Fruit fly (Drosophila melanogaster) whole organism: ENCODE results near the gene Bdp1.

Experiments
- CG8478 ChIP-seq: fragments of >200 bp; optimal IDR thresholded peaks from 2 replicates; lab custom pipeline; 2018; ENCODE audit warnings: inconsistent platforms
- Dll ChIP-seq: fragments of >200 bp; optimal IDR thresholded peaks from 2 replicates; lab custom pipeline; 2017
- EcR ChIP-seq, 2 experiments: fragments of >200 bp; optimal IDR thresholded peaks; 2 replicates each; lab custom pipeline; 2017; ENCODE audit warnings: missing biosample characterization in 2 of 2, missing genetic modification characterization in 2 of 2, missing genetic modification reagents in 2 of 2
- pan ChIP-seq: fragments of >200 bp; optimal IDR thresholded peaks from 2 replicates; lab custom pipeline; 2017
- psq ChIP-seq: fragments of >200 bp; optimal IDR thresholded peaks from 2 replicates; lab custom pipeline; 2017
- usp ChIP-seq: fragments of >200 bp; optimal IDR thresholded peaks from 2 replicates; lab custom pipeline; 2017; ENCODE audit warnings: missing biosample characterization, missing genetic modification characterization, mixed read lengths

Gene Bdp1

dm6 chr2L:13382351-13383029 lies 8.8 kb upstream of the Bdp1 start, which contains the start of gene loqs:
loqs (plus strand) TSS chr2L:13382652.
- TF ChIP-seq Dll (lab: Kevin White, UChicago), result no peak
- TF ChIP-seq usp (GFP tag; lab: Kevin White, UChicago), result no peak
- no peak for TF ChIP-seq CG8478 (lab: Kevin White, UChicago)
- no peak for TF ChIP-seq EcR (GFP tag; optimal IDR thresholded peaks at IDR 0.05; lab: Kevin White, UChicago)
- no peak for TF ChIP-seq psq (lab: Kevin White, UChicago)

dm6 chr2L:13378488-13378964 lies 4.8 kb upstream of the Bdp1 start, which contains the start of the genes CG9302 and beta'COP:
CG9302 (minus strand) TSS chr2L:13378538.
beta'COP (plus strand) TSS chr2L:13378902.
- TF ChIP-seq usp (GFP tag; lab: Kevin White, UChicago) (no peak), pan (peak; percentile 83)

- no peak for TF ChIP-seq CG8478 (lab: Kevin White, UChicago)
- no peak for TF ChIP-seq psq (lab: Kevin White, UChicago)
- no peak for TF ChIP-seq usp (GFP tag; lab: Kevin White, UChicago)
- TF ChIP-seq Dll (lab: Kevin White, UChicago), result no peak
- no peak for TF ChIP-seq EcR (GFP tag; optimal IDR thresholded peaks at IDR 0.05; lab: Kevin White, UChicago)
- no peak for TF ChIP-seq pan
Observed at dm6 chr2L:13376086-13376485, 2.4 kb upstream of the Bdp1 start.

- TF ChIP-seq pan (no peak), psq (lab: Kevin White, UChicago) (no peak), EcR (GFP tag; optimal IDR thresholded peaks at IDR 0.05; lab: Kevin White, UChicago) (no peak)
Observed at dm6 chr2L:13370762-13371161, 2.9 kb downstream of the Bdp1 start, which contains the start of gene ND-B22. ND-B22 (minus strand) TSS chr2L:13371110.

dm6 chr2L:13368940-13369339 lies 4.8 kb downstream of the Bdp1 start, which contains the start of gene CG31855:
CG31855 (plus strand) TSS chr2L:13369204.
- TF ChIP-seq CG8478 (lab: Kevin White, UChicago) (no peak), Dll (lab: Kevin White, UChicago) (no peak), usp (GFP tag; lab: Kevin White, UChicago) (no peak), psq (lab: Kevin White, UChicago) (no peak), pan (no peak)

dm6 chr2L:13367378-13367777 lies 6.3 kb downstream of the Bdp1 start, which contains the start of gene Tap42:
Tap42 (plus strand) TSS chr2L:13367617.
- TF ChIP-seq usp (GFP tag; lab: Kevin White, UChicago) (no peak), Dll (lab: Kevin White, UChicago) (no peak), EcR (GFP tag; optimal IDR thresholded peaks at IDR 0.05; lab: Kevin White, UChicago) (no peak), psq (lab: Kevin White, UChicago) (no peak), pan (no peak), CG8478 (lab: Kevin White, UChicago) (no peak)

- TF ChIP-seq psq (lab: Kevin White, UChicago), result no peak
- no peak for TF ChIP-seq CG8478 (lab: Kevin White, UChicago)
- TF ChIP-seq pan, result no peak
Observed at dm6 chr2L:13366109-13366747, 7.5 kb downstream of the Bdp1 start, which contains the start of the genes Nnp-1 and Grx3. Nnp-1 (minus strand) TSS chr2L:13366189. Grx3 (plus strand) TSS chr2L:13366447.

- no peak for TF ChIP-seq CG8478 (lab: Kevin White, UChicago)
- no peak for TF ChIP-seq EcR (GFP tag; optimal IDR thresholded peaks at IDR 0.05; lab: Kevin White, UChicago)
- no peak for TF ChIP-seq usp (GFP tag; lab: Kevin White, UChicago)
- TF ChIP-seq Dll (lab: Kevin White, UChicago), result no peak
- TF ChIP-seq psq (lab: Kevin White, UChicago), result no peak
- no peak for TF ChIP-seq pan
Observed at dm6 chr2L:13362953-13363352, 10.7 kb downstream of the Bdp1 start.

- TF ChIP-seq EcR (GFP tag; optimal IDR thresholded peaks at IDR 0.05; lab: Kevin White, UChicago), result no peak
- TF ChIP-seq Dll (lab: Kevin White, UChicago), result no peak
- TF ChIP-seq pan, result no peak
- no peak for TF ChIP-seq CG8478 (lab: Kevin White, UChicago)
- no peak for TF ChIP-seq psq (lab: Kevin White, UChicago)
- TF ChIP-seq usp (GFP tag; lab: Kevin White, UChicago), result no peak
Observed at dm6 chr2L:13361465-13361864, 12.2 kb downstream of the Bdp1 start, which contains the start of gene CG9377. CG9377 (minus strand) TSS chr2L:13361565.

- TF ChIP-seq CG8478 (lab: Kevin White, UChicago), result no peak
- TF ChIP-seq psq (lab: Kevin White, UChicago), result no peak
- no peak for TF ChIP-seq pan
- no peak for TF ChIP-seq usp (GFP tag; lab: Kevin White, UChicago)
- no peak for TF ChIP-seq EcR (GFP tag; optimal IDR thresholded peaks at IDR 0.05; lab: Kevin White, UChicago)
- TF ChIP-seq Dll (lab: Kevin White, UChicago), result no peak
Observed at dm6 chr2L:13354580-13355347, 18.9 kb downstream of the Bdp1 start, which contains the start of gene CG9395. CG9395 (minus strand) TSS chr2L:13355073.

- TF ChIP-seq Dll (lab: Kevin White, UChicago), result no peak
Observed at dm6 chr2L:13349237-13349902, 24.3 kb downstream of the Bdp1 start.
